Fruit fly (Drosophila melanogaster) whole organism, embryonic: ENCODE measurements around the gene ImpL1.

ENCODE experiments used
- Awh ChIP-seq: fragments of 200-800 bp; sonication (Bioruptor generic); IDR thresholded peaks from 2 replicates; pipeline ENCODE4, ENCODE4 v1.3.6; 2022; ENCODE audit warnings: missing biosample characterization, missing genetic modification characterization
- Bgb ChIP-seq: fragments of 200-800 bp; sonication (Bioruptor generic); IDR thresholded peaks from 2 replicates; pipeline ENCODE4 v1.3.6; 2022; ENCODE audit warnings: missing biosample characterization, missing genetic modification characterization; ENCODE audit not compliant: partially characterized antibody
- CG1024 ChIP-seq: fragments of 200-800 bp; sonication (Bioruptor generic); IDR thresholded peaks from 2 replicates; pipeline ENCODE4 v1.3.6; 2022; ENCODE audit warnings: missing biosample characterization, missing genetic modification characterization
- CG11456 ChIP-seq: fragments of 200-800 bp; sonication (Bioruptor generic); IDR thresholded peaks from 3 replicates; pipeline ENCODE4 v1.3.6; 2022; ENCODE audit warnings: missing biosample characterization, missing genetic modification characterization
- CG12391 ChIP-seq: fragments of 200-800 bp; sonication (Bioruptor generic); optimal IDR thresholded peaks from 3 replicates; lab custom pipeline; 2018; ENCODE audit warnings: missing biosample characterization, mild to moderate bottlenecking, missing genetic modification characterization, moderate library complexity
- CG14965 ChIP-seq: fragments of 200-800 bp; sonication (Bioruptor generic); optimal IDR thresholded peaks from 2 replicates; lab custom pipeline; 2016; ENCODE audit warnings: missing biosample characterization, missing genetic modification characterization, borderline replicate concordance
- CG15601 ChIP-seq: fragments of 200-800 bp; sonication (Bioruptor generic); optimal IDR thresholded peaks from 3 replicates; lab custom pipeline; 2019; ENCODE audit warnings: missing biosample characterization, mild to moderate bottlenecking, missing genetic modification characterization, moderate library complexity
- CG17328 ChIP-seq: fragments of 200-800 bp; sonication (Bioruptor generic); IDR thresholded peaks from 2 replicates; pipeline ENCODE4 v1.3.6; 2022; ENCODE audit warnings: missing biosample characterization, missing genetic modification characterization
- CG17385 ChIP-seq: fragments of 200-800 bp; sonication (Bioruptor generic); optimal IDR thresholded peaks from 3 replicates; lab custom pipeline; 2018; ENCODE audit warnings: missing biosample characterization, mild to moderate bottlenecking, missing genetic modification characterization
- CG17802 ChIP-seq: fragments of 200-800 bp; sonication (Bioruptor generic); optimal IDR thresholded peaks from 2 replicates; lab custom pipeline; 2018; ENCODE audit warnings: missing biosample characterization, mild to moderate bottlenecking, missing genetic modification characterization, moderate library complexity
- CG2889 ChIP-seq: fragments of 200-800 bp; sonication (Bioruptor generic); IDR thresholded peaks from 3 replicates; pipeline ENCODE4 v1.3.6; 2022; ENCODE audit warnings: missing biosample characterization, missing genetic modification characterization
- CG6854 ChIP-seq: fragments of 200-800 bp; sonication (Bioruptor generic); optimal IDR thresholded peaks from 3 replicates; lab custom pipeline; 2017; ENCODE audit warnings: missing biosample characterization, mild to moderate bottlenecking, missing genetic modification characterization
- CG7271 ChIP-seq: fragments of 200-800 bp; sonication (Bioruptor generic); optimal IDR thresholded peaks from 2 replicates; lab custom pipeline; 2018; ENCODE audit warnings: missing biosample characterization, mild to moderate bottlenecking, missing genetic modification characterization, moderate library complexity
- CG9797 ChIP-seq: fragments of 200-800 bp; sonication (Bioruptor generic); optimal IDR thresholded peaks from 3 replicates; lab custom pipeline; 2018; ENCODE audit warnings: missing biosample characterization, mild to moderate bottlenecking, missing genetic modification characterization
- D ChIP-seq, 2 experiments: fragments of 200-800 bp in 1 of 2; fragments of >200 bp in 1 of 2; sonication (Bioruptor generic) in 1 of 2; optimal IDR thresholded peaks; 2 replicates in 1 of 2; 3 replicates in 1 of 2; lab custom pipeline; 2017; ENCODE audit warnings: mild to moderate bottlenecking in 1 of 2, missing biosample characterization in 1 of 2, missing genetic modification characterization in 1 of 2, missing genetic modification reagents in 1 of 2
- Doc3 ChIP-seq: fragments of 200-800 bp; sonication (Bioruptor generic); IDR thresholded peaks from 3 replicates; pipeline ENCODE4 v1.3.6; 2022; ENCODE audit warnings: missing biosample characterization, missing genetic modification characterization; ENCODE audit not compliant: partially characterized antibody
- Dp ChIP-seq: fragments of 200-800 bp; sonication (Bioruptor generic); optimal IDR thresholded peaks from 2 replicates; lab custom pipeline; 2018; ENCODE audit warnings: missing biosample characterization, mild to moderate bottlenecking, missing genetic modification characterization, moderate library complexity
- Drgx ChIP-seq: fragments of 200-800 bp; sonication (Bioruptor generic); IDR thresholded peaks from 2 replicates; pipeline ENCODE4 v1.3.6; 2022; ENCODE audit warnings: missing biosample characterization, missing genetic modification characterization
- HmgZ ChIP-seq: fragments of 200-800 bp; sonication (Bioruptor generic); optimal IDR thresholded peaks from 2 replicates; lab custom pipeline; 2018; ENCODE audit warnings: missing biosample characterization, mild to moderate bottlenecking, missing genetic modification characterization
- Hr39 ChIP-seq: fragments of >200 bp; optimal IDR thresholded peaks from 2 replicates; lab custom pipeline; 2017
- Lhr ChIP-seq: fragments of 200-800 bp; sonication (Bioruptor generic); optimal IDR thresholded peaks from 3 replicates; lab custom pipeline; 2017; ENCODE audit warnings: mild to moderate bottlenecking, missing biosample characterization, missing genetic modification reagents, missing genetic modification characterization
- Med ChIP-seq: fragments of 200-800 bp; sonication (Bioruptor generic); peaks from one replicate; lab custom pipeline; 2016; ENCODE audit warnings: missing biosample characterization, missing genetic modification characterization, mild to moderate bottlenecking, inconsistent platforms, moderate library complexity
- NK7.1 ChIP-seq: fragments of 200-800 bp; sonication (Bioruptor generic); optimal IDR thresholded peaks from 3 replicates; lab custom pipeline; 2016; ENCODE audit warnings: missing biosample characterization, missing genetic modification characterization
- NfI ChIP-seq: fragments of 200-800 bp; sonication (Bioruptor generic); optimal IDR thresholded peaks from 3 replicates; lab custom pipeline; 2018; ENCODE audit warnings: missing biosample characterization, mild to moderate bottlenecking, missing genetic modification characterization, moderate library complexity
- Scr ChIP-seq: fragments of 200-800 bp; sonication (Bioruptor generic); IDR thresholded peaks from 2 replicates; pipeline ENCODE4 v1.3.6; 2022; ENCODE audit warnings: missing biosample characterization, missing genetic modification characterization; ENCODE audit not compliant: partially characterized antibody
- Sin3A ChIP-seq: fragments of >200 bp; optimal IDR thresholded peaks from 2 replicates; lab custom pipeline; 2018
- Stat92E ChIP-seq, 3 experiments: fragments of >200 bp in 2 of 3; fragments of 200-800 bp in 1 of 3; sonication (Bioruptor generic) in 1 of 3; optimal IDR thresholded peaks; 2 replicates each; lab custom pipeline; 2017 to 2019; ENCODE audit warnings: missing biosample characterization in 3 of 3, missing genetic modification characterization in 3 of 3, mild to moderate bottlenecking in 1 of 3, moderate library complexity in 1 of 3
- Xbp1 ChIP-seq: fragments of 200-800 bp; sonication (Bioruptor generic); optimal IDR thresholded peaks from 3 replicates; lab custom pipeline; 2016; ENCODE audit warnings: missing biosample characterization, mild to moderate bottlenecking, missing genetic modification characterization
- abd-A ChIP-seq: fragments of 200-800 bp; sonication (Bioruptor generic); optimal IDR thresholded peaks from 3 replicates; lab custom pipeline; 2019; ENCODE audit warnings: missing biosample characterization, mild to moderate bottlenecking, missing genetic modification characterization, moderate library complexity
- ase ChIP-seq: fragments of 200-800 bp; sonication (Bioruptor generic); IDR thresholded peaks from 3 replicates; pipeline ENCODE4 v1.3.6; 2022; ENCODE audit warnings: missing biosample characterization, missing genetic modification characterization
- ato ChIP-seq: fragments of 200-800 bp; sonication (Bioruptor generic); IDR thresholded peaks from 2 replicates; pipeline ENCODE4 v1.3.6; 2022; ENCODE audit warnings: missing biosample characterization, missing genetic modification characterization; ENCODE audit not compliant: partially characterized antibody
- bbx ChIP-seq: fragments of 200-800 bp; sonication (Bioruptor generic); IDR thresholded peaks from 2 replicates; pipeline ENCODE4 v1.3.6; 2022; ENCODE audit warnings: missing biosample characterization, missing genetic modification characterization; ENCODE audit not compliant: partially characterized antibody
- bowl ChIP-seq: fragments of 200-800 bp; sonication (Bioruptor generic); IDR thresholded peaks from 2 replicates; pipeline ENCODE4 v1.3.6; 2022; ENCODE audit warnings: missing biosample characterization, missing genetic modification characterization
- cato ChIP-seq: fragments of 200-800 bp; sonication (Bioruptor generic); optimal IDR thresholded peaks from 2 replicates; lab custom pipeline; 2016; ENCODE audit warnings: missing biosample characterization, missing genetic modification characterization, borderline replicate concordance
- chinmo ChIP-seq: fragments of 200-800 bp; sonication (Bioruptor generic); IDR thresholded peaks from 4 replicates; pipeline ENCODE4 v1.3.6; 2022; ENCODE audit warnings: missing biosample characterization, missing genetic modification characterization; ENCODE audit not compliant: partially characterized antibody
- chm ChIP-seq: fragments of 200-800 bp; sonication (Bioruptor generic); IDR thresholded peaks from 2 replicates; pipeline ENCODE4 v1.3.6; 2022; ENCODE audit warnings: missing biosample characterization, missing genetic modification characterization
- corto ChIP-seq: fragments of 200-800 bp; sonication (Bioruptor generic); optimal IDR thresholded peaks from 2 replicates; lab custom pipeline; 2016; ENCODE audit warnings: missing biosample characterization, mild to moderate bottlenecking, missing genetic modification characterization, moderate library complexity
- disco-r ChIP-seq: fragments of 200-800 bp; sonication (Bioruptor generic); optimal IDR thresholded peaks from 2 replicates; lab custom pipeline; 2016; ENCODE audit warnings: missing biosample characterization, missing genetic modification characterization
- dpn ChIP-seq, 2 experiments: fragments of 200-800 bp; sonication (Bioruptor generic); optimal IDR thresholded peaks; 3 replicates each; lab custom pipeline; 2016; ENCODE audit warnings: missing biosample characterization in 2 of 2, missing genetic modification characterization in 2 of 2
- eyg ChIP-seq: fragments of 200-800 bp; sonication (Bioruptor generic); optimal IDR thresholded peaks from 3 replicates; lab custom pipeline; 2016; ENCODE audit warnings: missing biosample characterization, missing genetic modification characterization
- gce ChIP-seq: fragments of 200-800 bp; sonication (Bioruptor generic); IDR thresholded peaks from 3 replicates; pipeline ENCODE4 v1.3.6; 2022; ENCODE audit warnings: missing biosample characterization, missing genetic modification characterization
- hbn ChIP-seq: fragments of 200-800 bp; sonication (Bioruptor generic); IDR thresholded peaks from 2 replicates; pipeline ENCODE4 v1.3.6; 2022; ENCODE audit warnings: missing biosample characterization, missing genetic modification characterization; ENCODE audit not compliant: partially characterized antibody
- hkb ChIP-seq, 2 experiments: fragments of 200-800 bp in 1 of 2; fragments of >200 bp in 1 of 2; sonication (Bioruptor generic) in 1 of 2; IDR thresholded peaks in 1 of 2; optimal IDR thresholded peaks in 1 of 2; 2 replicates each; pipeline versions ENCODE4 v1.3.6 to Lab custom; 2017 to 2022; ENCODE audit warnings: missing biosample characterization in 1 of 2, missing genetic modification characterization in 1 of 2
- jigr1 ChIP-seq: fragments of 200-800 bp; sonication (Bioruptor generic); IDR thresholded peaks from 3 replicates; pipeline ENCODE4 v1.3.6; 2022; ENCODE audit warnings: missing biosample characterization, missing genetic modification characterization
- mld ChIP-seq: fragments of 200-800 bp; sonication (Bioruptor generic); IDR thresholded peaks from 3 replicates; pipeline ENCODE4 v1.3.6; 2022; ENCODE audit warnings: missing biosample characterization, missing genetic modification characterization; ENCODE audit not compliant: partially characterized antibody
- nerfin-2 ChIP-seq: fragments of 200-800 bp; sonication (Bioruptor generic); IDR thresholded peaks from 2 replicates; pipeline ENCODE4 v1.3.6; 2022; ENCODE audit warnings: missing biosample characterization, missing genetic modification characterization; ENCODE audit not compliant: partially characterized antibody
- pzg ChIP-seq: fragments of 200-800 bp; sonication (Bioruptor generic); optimal IDR thresholded peaks from 3 replicates; lab custom pipeline; 2018; ENCODE audit warnings: missing biosample characterization, mild to moderate bottlenecking, missing genetic modification characterization, moderate library complexity
- rib ChIP-seq: fragments of 200-800 bp; sonication (Bioruptor generic); IDR thresholded peaks from 2 replicates; pipeline ENCODE4 v1.3.6; 2022; ENCODE audit warnings: missing biosample characterization, missing genetic modification characterization
- schlank ChIP-seq: fragments of 200-800 bp; sonication (Bioruptor generic); optimal IDR thresholded peaks from 2 replicates; lab custom pipeline; 2018; ENCODE audit warnings: missing biosample characterization, mild to moderate bottlenecking, missing genetic modification characterization

Gene ImpL1

DNA sequence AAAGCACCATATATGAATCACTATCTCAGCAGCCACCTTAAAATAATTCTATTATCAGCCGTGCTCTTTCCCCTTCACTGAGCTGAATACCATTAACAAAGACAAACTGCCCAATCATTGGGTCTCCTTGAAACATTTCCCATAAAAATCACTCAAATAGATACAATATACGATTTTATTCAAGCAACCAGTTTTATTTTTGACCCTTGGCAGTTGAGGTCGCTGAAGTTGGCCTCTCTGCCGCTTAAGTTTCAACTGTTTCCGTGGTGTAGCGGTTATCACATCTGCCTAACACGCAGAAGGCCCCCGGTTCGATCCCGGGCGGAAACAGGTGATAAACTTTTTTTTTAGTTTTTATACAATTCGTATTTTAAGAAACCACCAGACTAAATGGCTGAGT, 50.2 kb downstream of the ImpL1 start (continued):
- TF ChIP-seq CG12391 (tag; lab: Kevin White, UChicago) (no peak), Scr (GFP tag; lab: Robert Waterston, UW) (0 out of 2 replicates have a peak, but pooled peaks have one; percentile 9), CG17385 (GFP tag; lab: Kevin White, UChicago) (no peak), Bgb (GFP tag; lab: Robert Waterston, UW) (peak; percentile 75), hkb (optimal IDR thresholded peaks at IDR 0.05; lab: Kevin White, UChicago) (no peak), hkb (GFP tag; IDR thresholded peaks at IDR 0.05; lab: Robert Waterston, UW) (no peak), ato (GFP tag; lab: Robert Waterston, UW) (peak; percentile 53), NK7.1 (GFP tag; lab: Kevin White, UChicago) (no peak), bowl (no peak), corto (GFP tag; lab: Kevin White, UChicago) (no peak), nerfin-2 (GFP tag; lab: Robert Waterston, UW) (peak; percentile 55; the same call in 1 of the 2 replicates), abd-A (peak; percentile 79), Sin3A (lab: Kevin White, UChicago) (no peak), D (optimal IDR thresholded peaks at IDR 0.05; lab: Kevin White, UChicago) (no peak), D (GFP tag; optimal IDR thresholded peaks at IDR 0.05; lab: Kevin White, UChicago) (no peak), CG1024 (no peak), disco-r (GFP tag; lab: Kevin White, UChicago) (no peak), Doc3 (0 out of 3 replicates have a peak, but pooled peaks have one; percentile 11), CG11456 (GFP tag; lab: Robert Waterston, UW) (no peak), Dp (GFP tag; lab: Kevin White, UChicago) (no peak), gce (GFP tag; lab: Robert Waterston, UW) (no peak), chinmo (GFP tag; lab: Robert Waterston, UW) (peak; percentile 48; the same call in 1 of the 4 replicates), CG7271 (tag; lab: Kevin White, UChicago) (no peak), CG9797 (GFP tag; lab: Kevin White, UChicago) (no peak), hbn (no peak), CG14965 (GFP tag; lab: Kevin White, UChicago) (no peak), cato (no peak), HmgZ (tag; lab: Kevin White, UChicago) (no peak), rib (no peak), Stat92E (GFP tag; optimal IDR thresholded peaks at IDR 0.05; lab: Kevin White, UChicago) (peak in 1 of 3 experiments; percentile 38), bbx (peak; percentile 70; the same call in 1 of the 2 replicates), CG17802 (tag; lab: Kevin White, UChicago) (no peak), dpn (GFP tag; optimal IDR thresholded peaks at IDR 0.05; lab: Kevin White, UChicago) (no peak), CG17328 (GFP tag; lab: Robert Waterston, UW) (no peak), Xbp1 (GFP tag; lab: Kevin White, UChicago) (no peak), chm (GFP tag; lab: Robert Waterston, UW) (no peak), Drgx (no peak), jigr1 (no peak), schlank (tag; lab: Kevin White, UChicago) (no peak), eyg (GFP tag; lab: Kevin White, UChicago) (no peak), pzg (GFP tag; lab: Kevin White, UChicago) (no peak), Med (GFP tag; lab: Kevin White, UChicago) (peak; percentile 14), mld (peak; percentile 68; the same call in 2 of the 3 replicates), CG6854 (GFP tag; lab: Kevin White, UChicago) (no peak), Hr39 (no peak), CG15601 (tag; lab: Kevin White, UChicago) (no peak), Lhr (no peak), CG2889 (no peak), NfI (GFP tag; lab: Kevin White, UChicago) (no peak), ase (GFP tag; lab: Robert Waterston, UW) (no peak), Awh (GFP tag; lab: Robert Waterston, UW) (peak; percentile 47; the same call in 1 of the 2 replicates)
